Worm (Caenorhabditis elegans): ENCODE data around the gene str-118.

DNA sequence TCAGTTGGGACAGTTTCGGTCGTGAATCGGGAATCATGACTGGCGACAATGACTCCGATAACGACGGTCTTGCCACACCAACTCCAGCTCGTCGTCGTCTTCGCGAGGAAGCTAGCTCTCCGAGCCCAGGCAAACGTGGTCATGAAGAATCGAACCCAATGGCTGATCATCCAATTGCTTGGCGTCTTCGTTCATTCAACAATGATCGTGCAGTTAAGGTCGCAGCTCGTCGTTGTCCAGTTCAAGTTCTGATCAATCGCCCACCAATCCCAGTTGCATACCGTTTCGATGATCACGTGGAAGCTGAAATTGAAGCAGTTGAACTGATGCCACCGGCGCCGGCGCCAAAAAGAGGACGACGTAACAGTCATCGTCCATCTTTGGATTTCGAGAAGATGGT lies 4.8 kb upstream of the str-118 start:
- no peak for TF ChIP-seq lin-39 (tag; optimal IDR thresholded peaks at IDR 0.05)
- no peak for TF ChIP-seq ztf-11 (tag; optimal IDR thresholded peaks at IDR 0.05)
- no peak for TF ChIP-seq nfya-1 (tag; optimal IDR thresholded peaks at IDR 0.05; ENCODE audit: insufficient read depth)
